Fruit fly (Drosophila melanogaster): ENCODE data around the gene Gcna.

DNA sequence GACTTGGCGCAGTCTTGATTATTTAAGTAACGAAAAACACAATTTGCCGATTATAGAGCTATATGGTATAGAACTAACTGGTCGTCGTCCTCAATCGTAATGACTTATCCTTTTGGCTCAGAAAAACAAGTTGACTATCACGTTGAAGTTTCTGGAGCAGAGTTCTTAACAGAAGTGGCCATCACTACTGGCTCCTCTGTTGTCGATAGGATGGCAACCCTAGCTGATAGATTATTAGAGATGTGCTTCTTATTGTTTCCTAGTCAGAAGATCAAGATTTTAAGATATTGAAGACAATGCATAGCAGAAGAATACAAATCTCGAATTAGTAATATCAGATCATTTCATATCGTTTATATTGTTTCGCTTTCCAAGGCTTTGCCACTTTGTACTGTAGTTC, 43.4 kb downstream of the Gcna start, which contains the start of gene CG14811:
- TF ChIP-seq CG33017 (tag; optimal IDR thresholded peaks at IDR 0.05) (no peak), Crg-1 (GFP tag; optimal IDR thresholded peaks at IDR 0.05) (no peak), CG11617 (GFP tag; optimal IDR thresholded peaks at IDR 0.05) (no peak), CG5204 (GFP tag; optimal IDR thresholded peaks at IDR 0.05) (no peak)
